Fruit fly (Drosophila melanogaster): Measurements from ENCODE around the gene sty.

sty gene

DNA sequence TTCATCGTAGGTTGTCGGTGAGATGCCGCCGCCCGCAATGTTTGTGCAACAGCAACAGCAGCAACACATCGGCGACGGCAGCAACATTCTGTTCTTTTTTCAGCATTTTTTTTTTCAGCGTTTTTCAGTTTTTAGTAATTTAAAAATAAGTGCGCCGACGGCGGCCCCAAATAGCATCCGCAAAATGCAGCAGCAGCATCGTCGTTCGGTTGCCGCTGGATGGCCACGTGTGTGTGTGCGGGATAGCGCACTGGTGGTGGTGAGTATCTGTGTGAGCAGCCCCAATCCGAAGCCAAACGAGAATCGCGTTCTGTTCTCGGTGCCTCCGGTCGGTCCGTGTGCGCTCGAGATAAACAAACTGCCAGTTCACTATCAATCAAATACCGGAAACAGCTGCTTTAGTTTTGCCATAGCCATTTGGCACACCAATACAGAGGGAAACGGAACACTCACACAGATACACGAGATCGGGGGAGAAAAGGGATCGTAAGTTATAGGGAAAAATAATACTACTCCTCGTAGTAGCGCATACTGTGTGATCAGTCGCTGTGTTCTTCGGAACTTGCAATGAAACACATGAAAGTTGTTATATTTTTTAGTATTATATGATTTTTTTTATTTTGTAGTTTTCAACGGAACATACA, 24.1 kb downstream of the sty start (continued):
- TF ChIP-seq fd59A (GFP tag; optimal IDR thresholded peaks at IDR 0.05), result no peak
- no peak for TF ChIP-seq Blimp-1 (GFP tag; optimal IDR thresholded peaks at IDR 0.05)
- TF ChIP-seq achi (GFP tag; optimal IDR thresholded peaks at IDR 0.05), result no peak
- TF ChIP-seq fd85E (GFP tag; optimal IDR thresholded peaks at IDR 0.05), result peak; percentile 8
- peak; percentile 24 for TF ChIP-seq net (GFP tag; optimal IDR thresholded peaks at IDR 0.05)
- no peak for TF ChIP-seq Hr38 (GFP tag; optimal IDR thresholded peaks at IDR 0.05)
- TF ChIP-seq svp (GFP tag), result peak; percentile 46
- TF ChIP-seq CG3032 (tag; optimal IDR thresholded peaks at IDR 0.05), result no peak
- TF ChIP-seq Smox (GFP tag; optimal IDR thresholded peaks at IDR 0.05), result no peak
- TF ChIP-seq ss (GFP tag; optimal IDR thresholded peaks at IDR 0.05), result peak; percentile 11 to 38
- TF ChIP-seq fkh (GFP tag; optimal IDR thresholded peaks at IDR 0.05), result no peak
- TF ChIP-seq Lpt (GFP tag; optimal IDR thresholded peaks at IDR 0.05), result peak; percentile 18
- peak; percentile 47 for TF ChIP-seq Eip78C (GFP tag)

- TF ChIP-seq salr (GFP tag; optimal IDR thresholded peaks at IDR 0.05), result no peak
- TF ChIP-seq Eip78C (GFP tag), result peak; percentile 7
- peak; percentile 15 for TF ChIP-seq Met (GFP tag; optimal IDR thresholded peaks at IDR 0.05)
- no peak for TF ChIP-seq spab (GFP tag; optimal IDR thresholded peaks at IDR 0.05)
- no peak for TF ChIP-seq CG3032 (tag; optimal IDR thresholded peaks at IDR 0.05)
- no peak for TF ChIP-seq CG3919 (GFP tag; optimal IDR thresholded peaks at IDR 0.05)
- no peak for TF ChIP-seq Eip93F (GFP tag; optimal IDR thresholded peaks at IDR 0.05)
- TF ChIP-seq lz (GFP tag; optimal IDR thresholded peaks at IDR 0.05), result no peak
- TF ChIP-seq vri (GFP tag; optimal IDR thresholded peaks at IDR 0.05), result peak; percentile 7
- TF ChIP-seq Sox102F (GFP tag; optimal IDR thresholded peaks at IDR 0.05), result no peak
These were observed 24.8 kb downstream of the sty start for dm6 chr3L:3399923-3400309.

DNA sequence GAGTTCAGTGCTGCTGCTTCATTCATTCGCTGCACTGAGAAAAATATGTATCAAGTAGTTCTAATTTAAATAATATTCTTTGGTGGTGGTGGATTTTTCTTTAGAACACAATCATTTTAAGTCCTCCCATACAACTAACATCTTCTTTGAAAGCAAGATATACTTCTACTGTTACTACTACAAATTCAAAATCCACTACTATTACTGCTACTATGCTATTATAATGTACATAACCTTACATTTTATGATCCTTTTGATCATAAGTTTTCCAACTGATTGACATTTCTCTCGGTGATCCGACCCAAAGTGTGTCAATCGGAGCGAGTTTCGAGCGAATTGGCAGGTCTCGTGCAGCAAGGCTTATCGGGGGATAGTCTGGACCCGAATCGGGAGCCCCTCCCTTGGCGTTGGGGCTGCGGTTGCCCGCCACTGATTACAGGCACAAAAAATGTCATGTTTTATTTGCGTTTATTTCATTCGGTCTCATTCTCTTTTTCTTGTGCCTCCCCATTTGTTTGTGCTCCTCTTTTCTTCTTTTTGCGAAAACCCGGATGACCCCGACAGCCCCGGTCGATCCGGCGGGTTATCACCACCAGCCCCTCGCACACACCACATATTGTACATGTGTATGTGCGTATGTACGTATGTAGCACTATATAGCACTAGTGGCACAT, 25.3 kb downstream of the sty start:
- TF ChIP-seq CG6854 (GFP tag; optimal IDR thresholded peaks at IDR 0.05), result peak; percentile 45
- peak; percentile 98 for TF ChIP-seq svp (GFP tag)
- peak; percentile 82 for TF ChIP-seq Gug (GFP tag; IDR thresholded peaks at IDR 0.05)
- peak; percentile 93 for TF ChIP-seq CG32006 (GFP tag; optimal IDR thresholded peaks at IDR 0.05)
- TF ChIP-seq CG6808 (GFP tag; optimal IDR thresholded peaks at IDR 0.05), result peak; percentile 77
- TF ChIP-seq topi (GFP tag; optimal IDR thresholded peaks at IDR 0.05), result peak; percentile 89
- peak; percentile 25 for TF ChIP-seq vri (GFP tag; optimal IDR thresholded peaks at IDR 0.05)
- TF ChIP-seq CG7368 (GFP tag; optimal IDR thresholded peaks at IDR 0.05), result peak; percentile 71
- peak; percentile 44 to 73 for TF ChIP-seq ss (GFP tag; optimal IDR thresholded peaks at IDR 0.05)
- peak; percentile 79 for TF ChIP-seq CG8319 (GFP tag; optimal IDR thresholded peaks at IDR 0.05)
- peak; percentile 84 for TF ChIP-seq CG4318 (GFP tag; optimal IDR thresholded peaks at IDR 0.05)
- peak; percentile 91 for TF ChIP-seq CG34406 (GFP tag; optimal IDR thresholded peaks at IDR 0.05)
- peak; percentile 89 for TF ChIP-seq Met (GFP tag; optimal IDR thresholded peaks at IDR 0.05)
- peak; percentile 81 for TF ChIP-seq CG11762 (GFP tag; optimal IDR thresholded peaks at IDR 0.05; ENCODE audit: insufficient read depth)
- no peak for TF ChIP-seq Hr38 (GFP tag; optimal IDR thresholded peaks at IDR 0.05)
- TF ChIP-seq fd59A (GFP tag; optimal IDR thresholded peaks at IDR 0.05), result peak; percentile 75
- TF ChIP-seq Ets96B (tag; optimal IDR thresholded peaks at IDR 0.05), result peak; percentile 87
- TF ChIP-seq CG3032 (tag; optimal IDR thresholded peaks at IDR 0.05), result peak; percentile 83
- peak; percentile 76 for TF ChIP-seq dac (GFP tag; optimal IDR thresholded peaks at IDR 0.05)
- peak; percentile 74 for TF ChIP-seq spab (GFP tag; optimal IDR thresholded peaks at IDR 0.05)
- TF ChIP-seq eg (GFP tag; IDR thresholded peaks at IDR 0.05), result peak; percentile 72
- peak; percentile 86 for TF ChIP-seq CG8632 (GFP tag; optimal IDR thresholded peaks at IDR 0.05)
- peak; percentile 87 for TF ChIP-seq pdm3 (GFP tag; optimal IDR thresholded peaks at IDR 0.05)
- no peak for TF ChIP-seq fkh (GFP tag; optimal IDR thresholded peaks at IDR 0.05)
- peak; percentile 90 for TF ChIP-seq esn (GFP tag; optimal IDR thresholded peaks at IDR 0.05)
- TF ChIP-seq CG8119 (GFP tag; IDR thresholded peaks at IDR 0.05), result peak; percentile 85
- TF ChIP-seq Eip78C (GFP tag), result peak; percentile 96
- TF ChIP-seq CG1621 (tag; optimal IDR thresholded peaks at IDR 0.05), result peak; percentile 70
- TF ChIP-seq CG6276 (GFP tag; optimal IDR thresholded peaks at IDR 0.05), result peak; percentile 76
- peak; percentile 72; the same call in 2 of the 3 replicates for TF ChIP-seq CG6163 (GFP tag; IDR thresholded peaks at IDR 0.05)
- TF ChIP-seq Smox (GFP tag; optimal IDR thresholded peaks at IDR 0.05), result peak; percentile 84
- TF ChIP-seq CG3919 (GFP tag; optimal IDR thresholded peaks at IDR 0.05), result peak; percentile 90
- TF ChIP-seq salr (GFP tag; optimal IDR thresholded peaks at IDR 0.05), result peak; percentile 64 to 86
- TF ChIP-seq CG10631 (GFP tag; optimal IDR thresholded peaks at IDR 0.05), result peak; percentile 90
- TF ChIP-seq CG11294 (GFP tag; IDR thresholded peaks at IDR 0.05), result peak; percentile 62; the same call in 1 of the 2 replicates
- TF ChIP-seq cyc (GFP tag; optimal IDR thresholded peaks at IDR 0.05), result peak; percentile 83
